Worm (Caenorhabditis elegans): ENCODE data around the gene Y17G9B.4.

DNA sequence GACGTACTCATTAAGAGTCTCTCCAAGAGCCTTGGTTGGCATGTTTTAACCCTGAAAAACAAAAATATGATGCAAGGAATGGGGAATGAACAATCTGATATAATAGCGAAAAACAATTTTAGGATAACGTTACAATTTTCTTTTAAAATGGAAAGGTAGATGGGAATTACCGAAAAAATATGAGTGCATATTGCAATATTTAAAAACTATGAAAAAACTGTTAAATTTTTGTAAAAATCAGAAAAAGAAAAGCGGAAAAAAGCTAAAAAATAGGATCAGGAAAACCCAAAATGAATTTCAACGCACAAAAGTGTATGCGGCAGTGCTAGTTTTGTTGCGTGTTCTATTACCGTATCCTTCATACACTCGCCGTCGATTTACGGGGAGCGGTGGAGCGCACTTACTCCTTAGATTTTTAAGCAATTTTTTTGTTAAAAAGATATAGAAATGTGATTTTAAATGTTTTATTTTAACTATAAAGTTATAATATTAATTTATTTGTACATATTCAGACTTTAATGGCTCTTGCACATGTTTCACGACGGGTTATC, 2.1 kb upstream of the Y17G9B.4 start, which contains the start of the genes rpl-20 and Y17G9B.5:
- TF ChIP-seq jun-1 (tag; optimal IDR thresholded peaks at IDR 0.05) (peak; percentile 99), pqm-1 (tag; optimal IDR thresholded peaks at IDR 0.05) (peak; percentile 88), nhr-90 (tag; optimal IDR thresholded peaks at IDR 0.05; ENCODE audit: poor library complexity) (peak; percentile 100), blmp-1 (tag; optimal IDR thresholded peaks at IDR 0.05) (peak; percentile 94), ceh-82 (tag; optimal IDR thresholded peaks at IDR 0.05) (peak; percentile 100), elt-3 (tag; optimal IDR thresholded peaks at IDR 0.05) (peak; percentile 85 to 100 (median 100)), Y116A8C.19 (tag; optimal IDR thresholded peaks at IDR 0.05; ENCODE audit: borderline replicate concordance) (peak; percentile 81), lin-15B (tag; optimal IDR thresholded peaks at IDR 0.05) (peak; percentile 100), sptf-1 (tag; optimal IDR thresholded peaks at IDR 0.05) (no peak), dpl-1 (GFP tag; optimal IDR thresholded peaks at IDR 0.05) (peak; percentile 94 to 96 (median 96)), nhr-76 (tag; optimal IDR thresholded peaks at IDR 0.05) (peak; percentile 81), mdl-1 (tag; optimal IDR thresholded peaks at IDR 0.05) (peak in 1 of 2 experiments; percentile 98)
